Worm (Caenorhabditis elegans) whole organism, midembryonic: ENCODE measurements around the gene srd-28.
"Not testable (repeated sequence)": the region's sequence is repeated elsewhere in the genome, so short reads cannot be mapped to it uniquely, and the experiment has no call there.

Experiments used
- T22C8.4 ChIP-seq: fragments of 200-800 bp; sonication (Bioruptor generic); IDR thresholded peaks from 2 replicates; pipeline ENCODE4 v1.3.6; 2022; ENCODE audit warnings: missing genetic modification characterization, missing compliant biosample characterization
- cog-1 ChIP-seq: sonication (generic microtip); optimal IDR thresholded peaks from 2 replicates; lab custom pipeline; 2016; ENCODE audit warnings: missing genetic modification characterization, missing compliant biosample characterization
- flt-1 ChIP-seq: fragments of 200-800 bp; sonication (Bioruptor generic); IDR thresholded peaks from 2 replicates; pipeline ENCODE4 v1.3.6; 2022; ENCODE audit warnings: missing genetic modification characterization, missing compliant biosample characterization
- med-1 ChIP-seq: sonication (generic microtip); optimal IDR thresholded peaks from 2 replicates; lab custom pipeline; 2017; ENCODE audit warnings: missing genetic modification characterization, mild to moderate bottlenecking, missing compliant biosample characterization, antibody characterized with exemption, missing genetic modification reagents; ENCODE audit not compliant: insufficient read depth
- ref-1 ChIP-seq: fragments of 200-800 bp; sonication (Bioruptor generic); conservative IDR thresholded peaks from 2 replicates; pipeline ENCODE4 v1.3.6; 2022; ENCODE audit warnings: missing genetic modification reagents, missing genetic modification characterization, missing compliant biosample characterization

DNA sequence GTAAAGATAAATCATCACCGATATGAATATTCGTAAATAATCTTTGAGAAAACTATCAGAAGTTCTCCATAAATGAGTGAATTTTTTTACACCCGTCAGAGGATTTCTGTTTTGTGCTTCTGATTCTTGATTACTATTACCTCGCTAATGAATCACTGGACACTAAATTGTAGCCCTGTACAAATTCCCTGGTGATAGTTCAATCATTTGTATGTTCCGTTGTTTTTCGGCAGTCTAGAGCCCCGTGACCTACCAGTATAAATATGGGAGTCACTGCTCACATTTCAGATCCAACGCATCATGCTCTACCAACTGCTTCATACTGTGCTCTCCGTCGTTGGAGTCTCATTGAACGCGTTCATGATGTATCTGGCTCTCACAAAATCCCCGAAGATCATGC is at the start of gene srd-28:
- TF ChIP-seq flt-1; cog-1 (tag; lab: Kevin White, UChicago); T22C8.4; med-1 (GFP tag; lab: Kevin White, UChicago); ref-1 (GFP tag; lab: Robert Waterston, UW): not testable (repeated sequence)
